Fruit fly (Drosophila melanogaster): ENCODE results near the gene Nna1.

Nna1 gene

dm6 chrX:13762372-13762883, 70.3 kb downstream of the Nna1 start, which contains the start of gene rdgB (continued):
- TF ChIP-seq Atf6 (GFP tag; IDR thresholded peaks at IDR 0.05) (peak; percentile 70; the same call in 1 of the 2 replicates), wek (GFP tag; optimal IDR thresholded peaks at IDR 0.05) (no peak), grau (tag; optimal IDR thresholded peaks at IDR 0.05) (peak; percentile 86), dm (GFP tag; optimal IDR thresholded peaks at IDR 0.05) (no peak), Dip2 (GFP tag; IDR thresholded peaks at IDR 0.05) (no peak), so (GFP tag; IDR thresholded peaks at IDR 0.05) (peak; percentile 62; the same call in 2 of the 3 replicates), B-H1 (GFP tag; IDR thresholded peaks at IDR 0.05) (peak; percentile 15; the same call in 1 of the 3 replicates), CG3281 (GFP tag; optimal IDR thresholded peaks at IDR 0.05) (peak; percentile 75), TFAM (GFP tag; optimal IDR thresholded peaks at IDR 0.05) (no peak), CG14050 (GFP tag; IDR thresholded peaks at IDR 0.05) (0 out of 3 replicates have a peak, but pooled peaks have one; percentile 18), mld (GFP tag; IDR thresholded peaks at IDR 0.05; ENCODE audit: partially characterized antibody) (no peak), fd64A (GFP tag; optimal IDR thresholded peaks at IDR 0.05) (no peak), knrl (GFP tag; IDR thresholded peaks at IDR 0.05; ENCODE audit: partially characterized antibody) (no peak; the same call in 2 of the 3 replicates), lmd (GFP tag; IDR thresholded peaks at IDR 0.05) (peak; percentile 76), CG14441 (GFP tag; IDR thresholded peaks at IDR 0.05) (peak; percentile 62; the same call in 1 of the 2 replicates), CG1233 (GFP tag; optimal IDR thresholded peaks at IDR 0.05) (peak; percentile 67), dpn (GFP tag; optimal IDR thresholded peaks at IDR 0.05) (peak; percentile 32 to 75), sim (GFP tag; IDR thresholded peaks at IDR 0.05) (no peak), chif (GFP tag; optimal IDR thresholded peaks at IDR 0.05) (peak in 1 of 2 experiments; percentile 33), CG11695 (GFP tag; IDR thresholded peaks at IDR 0.05) (peak; percentile 30; the same call in 1 of the 3 replicates), Fer2 (tag; optimal IDR thresholded peaks at IDR 0.05) (peak; percentile 56), CG9876 (GFP tag; optimal IDR thresholded peaks at IDR 0.05) (no peak), CG7372 (GFP tag; IDR thresholded peaks at IDR 0.05) (peak; percentile 68), H2.0 (GFP tag; IDR thresholded peaks at IDR 0.05) (peak; percentile 34; the same call in 1 of the 2 replicates), CG4328 (GFP tag; optimal IDR thresholded peaks at IDR 0.05) (peak; percentile 64), CG31224 (GFP tag; IDR thresholded peaks at IDR 0.05) (peak; percentile 44; the same call in 1 of the 2 replicates), aop (GFP tag; IDR thresholded peaks at IDR 0.05) (no peak), CG2129 (GFP tag; IDR thresholded peaks at IDR 0.05; ENCODE audit: partially characterized antibody) (no peak), Atf-2 (GFP tag; optimal IDR thresholded peaks at IDR 0.05) (peak; percentile 21), Ptx1 (GFP tag; IDR thresholded peaks at IDR 0.05) (peak; percentile 73), bbx (GFP tag; IDR thresholded peaks at IDR 0.05; ENCODE audit: partially characterized antibody) (peak; percentile 53; the same call in 1 of the 2 replicates), HLH54F (GFP tag; optimal IDR thresholded peaks at IDR 0.05) (peak; percentile 22), Sry-δ (GFP tag; optimal IDR thresholded peaks at IDR 0.05) (no peak), chm (GFP tag; IDR thresholded peaks at IDR 0.05) (peak; percentile 56), CG7357 (GFP tag; IDR thresholded peaks at IDR 0.05) (peak; percentile 60; the same call in 2 of the 3 replicates), dmrt11E (tag; optimal IDR thresholded peaks at IDR 0.05) (peak; percentile 50), CG6683 (GFP tag; optimal IDR thresholded peaks at IDR 0.05) (peak; percentile 31), unpg (GFP tag; optimal IDR thresholded peaks at IDR 0.05) (peak; percentile 65), Poxn (GFP tag; IDR thresholded peaks at IDR 0.05) (no peak; the same call in 1 of the 2 replicates), Neu2 (GFP tag; optimal IDR thresholded peaks at IDR 0.05; ENCODE audit: borderline replicate concordance) (no peak), Optix (GFP tag; IDR thresholded peaks at IDR 0.05) (peak; percentile 20; the same call in 1 of the 3 replicates), Dad (GFP tag; optimal IDR thresholded peaks at IDR 0.05) (no peak), CG13624 (GFP tag; optimal IDR thresholded peaks at IDR 0.05) (peak; percentile 21), CG6175 (GFP tag; IDR thresholded peaks at IDR 0.05) (no peak), CG8944 (GFP tag; optimal IDR thresholded peaks at IDR 0.05) (no peak), oc (tag; optimal IDR thresholded peaks at IDR 0.05) (peak; percentile 63), CG4424 (GFP tag; optimal IDR thresholded peaks at IDR 0.05) (peak; percentile 81), CG12104 (GFP tag; optimal IDR thresholded peaks at IDR 0.05) (peak; percentile 69), maf-S (GFP tag; optimal IDR thresholded peaks at IDR 0.05) (no peak), slbo (GFP tag; IDR thresholded peaks at IDR 0.05) (peak; percentile 76)
